Worm (Caenorhabditis elegans) whole organism, young adult: Measurements from ENCODE around the gene C09E7.4.

Experiments used
- B0019.2 ChIP-seq: fragments of 200-800 bp; sonication (Bioruptor generic); conservative IDR thresholded peaks from 2 replicates; pipeline ENCODE4 v1.3.6; 2022; ENCODE audit warnings: missing genetic modification reagents, missing genetic modification characterization, missing compliant biosample characterization
- F10E7.11 ChIP-seq: sonication (generic microtip); optimal IDR thresholded peaks from 2 replicates; lab custom pipeline; 2017; ENCODE audit warnings: mild to moderate bottlenecking, missing genetic modification characterization, moderate library complexity, missing compliant biosample characterization
- F22D6.2 ChIP-seq: sonication (generic microtip); optimal IDR thresholded peaks from 2 replicates; lab custom pipeline; 2016; ENCODE audit warnings: mild to moderate bottlenecking, missing genetic modification characterization, missing compliant biosample characterization
- F37B4.10 ChIP-seq: fragments of 200-800 bp; sonication (Bioruptor generic); IDR thresholded peaks from 2 replicates; pipeline ENCODE4 v1.3.6; 2022; ENCODE audit warnings: missing genetic modification characterization, missing compliant biosample characterization
- F39B2.1 ChIP-seq: fragments of 200-800 bp; sonication (Bioruptor generic); IDR thresholded peaks from 2 replicates; pipeline ENCODE4 v1.3.6; 2022; ENCODE audit warnings: missing genetic modification reagents, missing genetic modification characterization, missing compliant biosample characterization
- F55B11.4 ChIP-seq: sonication (generic microtip); optimal IDR thresholded peaks from 2 replicates; lab custom pipeline; 2016; ENCODE audit warnings: missing compliant biosample characterization, missing genetic modification characterization, borderline replicate concordance; ENCODE audit not compliant: insufficient read depth
- Y53G8AR.9 ChIP-seq: fragments of 200-800 bp; sonication (Bioruptor generic); conservative IDR thresholded peaks from 2 replicates; pipeline ENCODE4 v1.3.6; 2022; ENCODE audit warnings: missing genetic modification reagents, missing genetic modification characterization, missing compliant biosample characterization
- Y56A3A.18 ChIP-seq: fragments of 200-800 bp; sonication (Bioruptor generic); IDR thresholded peaks from 2 replicates; pipeline ENCODE4 v1.3.6; 2022; ENCODE audit warnings: missing genetic modification reagents, missing genetic modification characterization, missing compliant biosample characterization
- ZK185.1 ChIP-seq: sonication (generic microtip); optimal IDR thresholded peaks from 2 replicates; lab custom pipeline; 2016; ENCODE audit warnings: mild to moderate bottlenecking, missing genetic modification characterization, missing compliant biosample characterization; ENCODE audit not compliant: poor library complexity, severe bottlenecking
- attf-3 ChIP-seq: fragments of 200-800 bp; sonication (Bioruptor generic); conservative IDR thresholded peaks from 2 replicates; pipeline ENCODE4 v1.3.6; 2022; ENCODE audit warnings: missing genetic modification reagents, missing genetic modification characterization, missing compliant biosample characterization
- attf-6 ChIP-seq: fragments of 200-800 bp; sonication (Bioruptor generic); IDR thresholded peaks from 2 replicates; pipeline ENCODE4 v1.3.6; 2022; ENCODE audit warnings: missing genetic modification reagents, missing genetic modification characterization, missing compliant biosample characterization
- bed-2 ChIP-seq: fragments of 200-800 bp; sonication (Bioruptor generic); IDR thresholded peaks from 2 replicates; pipeline ENCODE4 v1.3.6; 2022; ENCODE audit warnings: missing genetic modification reagents, missing genetic modification characterization, missing compliant biosample characterization
- cebp-2 ChIP-seq: fragments of 200-800 bp; sonication (Bioruptor generic); IDR thresholded peaks from 2 replicates; pipeline ENCODE4 v1.3.6; 2022; ENCODE audit warnings: missing genetic modification characterization, missing compliant biosample characterization
- ceh-58 ChIP-seq: fragments of 200-800 bp; sonication (Bioruptor generic); IDR thresholded peaks from 2 replicates; pipeline ENCODE4 v1.3.6; 2022; ENCODE audit warnings: missing genetic modification characterization, missing compliant biosample characterization
- chd-7 ChIP-seq: sonication (generic microtip); optimal IDR thresholded peaks from 2 replicates; lab custom pipeline; 2016; ENCODE audit warnings: mild to moderate bottlenecking, missing genetic modification characterization, moderate library complexity, missing compliant biosample characterization
- die-1 ChIP-seq: sonication (generic microtip); optimal IDR thresholded peaks from 2 replicates; lab custom pipeline; 2016; ENCODE audit warnings: missing genotype, mild to moderate bottlenecking, missing genetic modification characterization, missing compliant biosample characterization
- dpff-1 ChIP-seq: sonication (generic microtip); optimal IDR thresholded peaks from 2 replicates; lab custom pipeline; 2017; ENCODE audit warnings: mild to moderate bottlenecking, missing genetic modification characterization, missing compliant biosample characterization
- dpl-1 ChIP-seq: fragments of 150-350 bp; optimal IDR thresholded peaks from 2 replicates; lab custom pipeline; 2014; ENCODE audit warnings: missing biosample characterization, missing genetic modification reagents, missing genetic modification characterization
- ets-4 ChIP-seq: fragments of 200-800 bp; sonication (Bioruptor generic); optimal IDR thresholded peaks from 2 replicates; lab custom pipeline; 2018; ENCODE audit warnings: mild to moderate bottlenecking, missing genetic modification characterization, missing compliant biosample characterization
- fkh-3 ChIP-seq: sonication (generic microtip); optimal IDR thresholded peaks from 2 replicates; lab custom pipeline; 2016; ENCODE audit warnings: mild to moderate bottlenecking, missing genetic modification characterization, missing compliant biosample characterization
- hmg-1.2 ChIP-seq: fragments of 200-800 bp; sonication (Bioruptor generic); IDR thresholded peaks from 2 replicates; pipeline ENCODE4 v1.3.6; 2022; ENCODE audit warnings: missing genetic modification reagents, missing genetic modification characterization, missing compliant biosample characterization
- hrde-1 ChIP-seq: sonication (generic microtip); optimal IDR thresholded peaks from 2 replicates; lab custom pipeline; 2016; ENCODE audit warnings: missing genetic modification characterization, mild to moderate bottlenecking, missing compliant biosample characterization, moderate library complexity, missing genotype, missing genetic modification reagents, borderline replicate concordance
- lin-35 ChIP-seq, 3 experiments: fragments of 150-350 bp in 2 of 3; sonication (generic microtip) in 1 of 3; optimal IDR thresholded peaks; 2 replicates each; lab custom pipeline; 2014 to 2018; ENCODE audit warnings: missing biosample characterization in 3 of 3, missing genetic modification characterization in 3 of 3, missing genetic modification reagents in 3 of 3
- lir-1 ChIP-seq: fragments of 200-800 bp; sonication (Bioruptor generic); conservative IDR thresholded peaks from 2 replicates; pipeline ENCODE4 v1.3.6; 2022; ENCODE audit warnings: missing genetic modification reagents, missing genetic modification characterization, missing compliant biosample characterization
- mes-4 ChIP-seq: sonication (generic microtip); optimal IDR thresholded peaks from 2 replicates; lab custom pipeline; 2016; ENCODE audit warnings: missing genotype, missing genetic modification characterization, missing compliant biosample characterization
- nfya-1 ChIP-seq: sonication (generic microtip); optimal IDR thresholded peaks from 2 replicates; lab custom pipeline; 2017; ENCODE audit warnings: antibody characterized with exemption, missing compliant biosample characterization, missing genetic modification characterization, borderline replicate concordance; ENCODE audit not compliant: insufficient read depth
- nhr-179 ChIP-seq: sonication (generic microtip); optimal IDR thresholded peaks from 2 replicates; lab custom pipeline; 2016; ENCODE audit warnings: mild to moderate bottlenecking, missing genetic modification characterization, missing compliant biosample characterization
- pha-4 ChIP-seq: fragments of 150-350 bp; sonication (generic microtip); optimal IDR thresholded peaks from 2 replicates; lab custom pipeline; 2014; ENCODE audit warnings: missing biosample characterization, missing genetic modification reagents, missing genetic modification characterization
- rcor-1 ChIP-seq: fragments of 200-800 bp; sonication (Bioruptor generic); IDR thresholded peaks from 2 replicates; pipeline ENCODE4 v1.3.6; 2022; ENCODE audit warnings: missing genetic modification reagents, missing genetic modification characterization, missing compliant biosample characterization
- rec-8 ChIP-seq, 2 experiments: sonication (generic microtip); optimal IDR thresholded peaks; 2 replicates each; lab custom pipeline; 2016; ENCODE audit warnings: mild to moderate bottlenecking in 2 of 2, missing genetic modification characterization in 2 of 2, missing genetic modification reagents in 2 of 2, missing genotype in 2 of 2, missing biosample characterization in 1 of 2, missing compliant biosample characterization in 1 of 2, moderate library complexity in 1 of 2
- sdz-38 ChIP-seq: sonication (generic microtip); optimal IDR thresholded peaks from 2 replicates; lab custom pipeline; 2016; ENCODE audit warnings: missing genotype, missing genetic modification characterization, missing compliant biosample characterization
- snpc-3.4 ChIP-seq: sonication (generic microtip); optimal IDR thresholded peaks from 2 replicates; lab custom pipeline; 2017; ENCODE audit warnings: missing genetic modification characterization, mild to moderate bottlenecking, missing compliant biosample characterization, antibody characterized with exemption, moderate library complexity, missing genotype, missing genetic modification reagents
- tbp1 ChIP-seq: fragments of 200-800 bp; sonication (Bioruptor generic); optimal IDR thresholded peaks from 2 replicates; lab custom pipeline; 2018; ENCODE audit warnings: mild to moderate bottlenecking, missing genetic modification characterization, missing compliant biosample characterization
- tlf-1 ChIP-seq: fragments of 200-800 bp; sonication (Bioruptor generic); optimal IDR thresholded peaks from 2 replicates; lab custom pipeline; 2018; ENCODE audit warnings: mild to moderate bottlenecking, missing genetic modification characterization, missing compliant biosample characterization
- xnd-1 ChIP-seq: sonication (generic microtip); optimal IDR thresholded peaks from 2 replicates; lab custom pipeline; 2016; ENCODE audit warnings: missing genotype, missing genetic modification reagents, missing genetic modification characterization, missing compliant biosample characterization
- zim-3 ChIP-seq: sonication (generic microtip); optimal IDR thresholded peaks from 2 replicates; lab custom pipeline; 2017; ENCODE audit warnings: mild to moderate bottlenecking, missing genetic modification characterization, moderate library complexity, missing compliant biosample characterization
- ztf-22 ChIP-seq: fragments of 200-800 bp; sonication (Bioruptor generic); optimal IDR thresholded peaks from 2 replicates; lab custom pipeline; 2018; ENCODE audit warnings: mild to moderate bottlenecking, missing genetic modification characterization, moderate library complexity, missing compliant biosample characterization
- ztf-3 ChIP-seq: fragments of 200-800 bp; sonication (Bioruptor generic); optimal IDR thresholded peaks from 2 replicates; lab custom pipeline; 2018; ENCODE audit warnings: mild to moderate bottlenecking, missing genetic modification characterization, missing compliant biosample characterization

C09E7.4 gene

DNA sequence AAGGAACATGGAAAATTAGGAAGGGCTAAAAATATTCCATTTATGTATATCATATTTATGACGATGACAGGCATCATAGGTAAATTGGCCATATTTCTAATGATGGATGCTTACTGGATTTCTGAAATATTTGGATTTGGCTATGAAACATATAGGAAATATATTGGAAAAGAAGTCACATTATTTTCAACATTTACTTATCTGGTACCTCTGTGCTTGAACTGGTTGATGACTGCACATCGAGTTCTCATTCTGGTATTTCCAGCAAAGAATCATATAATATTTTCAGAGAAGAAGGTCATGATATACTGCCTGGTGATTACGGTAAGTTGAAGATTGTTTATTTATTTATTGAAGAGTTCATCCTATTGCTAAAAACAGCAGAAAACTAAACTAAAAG is 4.1 kb downstream of the C09E7.4 start, which contains the start of gene srxa-5:
TSS of gene srxa-5 (plus strand) at position 301 of the 400 bp plus-strand sequence.
- TF ChIP-seq F55B11.4: no peak
- TF ChIP-seq xnd-1 (tag; lab: Kevin White, UChicago): no peak
- TF ChIP-seq hrde-1 (tag; lab: Kevin White, UChicago): no peak
- no peak for TF ChIP-seq ztf-3 (GFP tag; lab: Kevin White, UChicago)
- no peak for TF ChIP-seq attf-6 (GFP tag; lab: Robert Waterston, UW)
- no peak for TF ChIP-seq dpff-1 (tag; lab: Kevin White, UChicago)
- TF ChIP-seq hmg-1.2: no peak
- TF ChIP-seq Y53G8AR.9 (GFP tag; lab: Robert Waterston, UW): no peak
- no peak for TF ChIP-seq cebp-2 (GFP tag; lab: Robert Waterston, UW)
- no peak for TF ChIP-seq F10E7.11 (tag; lab: Kevin White, UChicago)

DNA sequence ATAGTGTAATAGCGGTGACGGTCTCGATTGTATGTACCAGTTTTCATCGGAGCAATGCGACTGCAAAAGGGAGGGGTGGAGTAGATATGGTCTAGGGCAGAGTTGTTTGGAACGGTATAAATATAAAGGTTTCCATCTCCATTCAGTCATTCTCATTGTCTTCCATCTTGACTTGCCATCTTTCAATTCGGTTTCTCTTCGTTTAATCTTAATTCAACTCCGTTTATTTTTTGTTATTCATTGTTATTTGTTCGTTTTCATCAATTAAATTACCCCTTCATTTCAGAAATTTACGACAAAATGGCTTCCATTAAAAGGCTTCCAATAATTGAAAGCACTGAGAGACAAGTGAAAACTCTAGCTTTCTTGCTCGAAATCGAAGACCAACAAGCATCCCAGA is 5.7 kb downstream of the C09E7.4 start, which contains the start of gene C09E7.11:
TSS of gene C09E7.11 (plus strand) at position 301 of the 400 bp plus-strand sequence.
- no peak for TF ChIP-seq ets-4 (GFP tag; lab: Kevin White, UChicago)
- no peak for TF ChIP-seq chd-7 (tag; lab: Kevin White, UChicago)
- TF ChIP-seq snpc-3.4 (tag; lab: Kevin White, UChicago): no peak

DNA sequence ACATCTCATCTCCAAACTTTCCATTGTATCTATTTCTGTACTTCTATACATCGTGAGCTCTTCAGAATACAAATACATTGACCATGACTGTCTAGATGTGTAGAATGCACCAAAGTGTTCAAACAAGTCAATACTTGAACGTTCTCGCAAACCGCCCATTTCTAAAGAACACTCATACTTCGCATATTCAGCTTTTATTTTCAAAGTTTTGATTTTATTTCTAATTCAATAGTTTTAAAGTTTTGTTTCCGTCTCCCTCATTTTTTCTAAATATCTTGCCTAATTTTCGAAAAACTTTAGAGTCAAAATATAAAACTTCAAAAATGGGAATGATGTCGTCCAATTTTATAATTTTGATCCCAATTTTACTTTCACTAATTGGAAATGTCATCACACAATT is 8.9 kb downstream of the C09E7.4 start, which contains the start of gene pqn-10:
TSS of gene pqn-10 (plus strand) at position 301 of the 400 bp plus-strand sequence.
- no peak for TF ChIP-seq dpff-1 (tag; lab: Kevin White, UChicago)
- TF ChIP-seq die-1: no peak
- no peak for TF ChIP-seq Y53G8AR.9 (GFP tag; lab: Robert Waterston, UW)
- TF ChIP-seq tbp1 (GFP tag; lab: Kevin White, UChicago): no peak
- TF ChIP-seq lir-1: no peak
- TF ChIP-seq nhr-179 (tag; lab: Kevin White, UChicago): no peak
- no peak for TF ChIP-seq F22D6.2 (tag; lab: Kevin White, UChicago)
- no peak for TF ChIP-seq bed-2 (GFP tag; lab: Robert Waterston, UW)
- TF ChIP-seq rec-8 (tag; optimal IDR thresholded peaks at IDR 0.05; lab: Kevin White, UChicago): no peak
- TF ChIP-seq mes-4 (tag; lab: Kevin White, UChicago): no peak
- no peak for TF ChIP-seq nfya-1 (tag; lab: Kevin White, UChicago)
- no peak for TF ChIP-seq pha-4 (tag; lab: Kevin White, UChicago)
- TF ChIP-seq Y56A3A.18 (GFP tag; lab: Robert Waterston, UW): no peak
- no peak for TF ChIP-seq chd-7 (tag; lab: Kevin White, UChicago)
- TF ChIP-seq attf-3: no peak
- TF ChIP-seq F37B4.10 (GFP tag; lab: Robert Waterston, UW): no peak
- TF ChIP-seq lin-35 (GFP tag; optimal IDR thresholded peaks at IDR 0.05; lab: Kevin White, UChicago): no peak
- no peak for TF ChIP-seq rcor-1
- TF ChIP-seq fkh-3 (tag; lab: Kevin White, UChicago): no peak

DNA sequence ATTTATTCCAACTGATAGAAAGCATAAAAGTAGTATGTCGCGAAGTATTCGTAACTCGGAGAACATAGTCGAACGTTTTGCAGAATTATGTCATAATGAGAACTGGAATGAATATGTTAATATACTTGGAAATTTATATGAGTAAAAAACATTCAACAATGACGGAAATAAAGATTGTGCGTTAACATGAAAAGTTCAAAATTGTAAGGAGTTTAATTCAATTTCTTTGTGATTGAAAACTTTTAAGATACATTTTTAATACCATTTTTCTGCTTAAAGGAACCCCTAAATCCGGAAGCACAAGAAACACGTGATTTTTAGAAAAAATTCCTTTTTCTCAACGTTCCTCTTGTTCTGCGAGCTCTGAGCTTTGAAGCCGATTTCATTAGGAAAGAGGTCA is 11.2 kb downstream of the C09E7.4 start, which contains the start of gene oig-1:
TSS of gene oig-1 (minus strand) at position 101 of the 400 bp plus-strand sequence.
- TF ChIP-seq F39B2.1 (GFP tag; lab: Robert Waterston, UW): no peak
- no peak for TF ChIP-seq ceh-58 (GFP tag; lab: Robert Waterston, UW)
- TF ChIP-seq snpc-3.4 (tag; lab: Kevin White, UChicago): no peak
- TF ChIP-seq dpff-1 (tag; lab: Kevin White, UChicago): no peak
- no peak for TF ChIP-seq B0019.2 (GFP tag; lab: Robert Waterston, UW)
- no peak for TF ChIP-seq ZK185.1 (tag; lab: Kevin White, UChicago)
- no peak for TF ChIP-seq ets-4 (GFP tag; lab: Kevin White, UChicago)
- no peak for TF ChIP-seq sdz-38 (tag; lab: Kevin White, UChicago)
- TF ChIP-seq F37B4.10 (GFP tag; lab: Robert Waterston, UW): no peak
- TF ChIP-seq tlf-1 (GFP tag; lab: Kevin White, UChicago): no peak
- TF ChIP-seq lir-1: no peak
- TF ChIP-seq dpl-1: no peak
- no peak for TF ChIP-seq hrde-1 (tag; lab: Kevin White, UChicago)
- TF ChIP-seq die-1: no peak
- no peak for TF ChIP-seq ztf-22 (GFP tag; lab: Kevin White, UChicago)
- no peak for TF ChIP-seq zim-3 (tag; lab: Kevin White, UChicago)
- no peak for TF ChIP-seq F22D6.2 (tag; lab: Kevin White, UChicago)
